Fruit fly (Drosophila melanogaster): ENCODE measurements around the gene Pka-R1.

Gene Pka-R1

dm6 chr3L:20885172-20885571, 69.3 kb downstream of the Pka-R1 start, which contains the start of gene CG32432:
TSS of gene CG32432 (minus strand) at chr3L:20885188.
- TF ChIP-seq psq (optimal IDR thresholded peaks at IDR 0.05) = no peak
- TF ChIP-seq Sin3A (optimal IDR thresholded peaks at IDR 0.05) = no peak
- TF ChIP-seq h (optimal IDR thresholded peaks at IDR 0.05) = no peak
